Fruit fly (Drosophila melanogaster): ENCODE results near the gene bys.

DNA sequence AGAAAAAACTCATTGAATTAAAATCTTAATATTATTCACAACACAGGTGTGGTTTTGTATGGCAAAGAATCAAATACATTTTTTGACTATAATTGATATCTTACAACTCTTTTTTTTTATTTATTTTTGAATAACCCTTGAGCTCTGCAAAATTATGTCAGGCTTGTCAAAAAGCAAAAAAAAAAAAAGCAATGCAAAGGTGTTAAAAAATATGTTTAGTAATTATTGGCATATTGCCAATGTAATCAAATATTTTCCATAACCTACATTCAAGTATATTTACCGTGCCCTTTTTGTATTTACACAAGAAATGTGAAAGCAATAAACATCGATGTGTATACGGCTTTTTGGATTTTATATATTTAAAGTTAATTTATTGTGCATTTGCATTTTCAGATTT, 27.6 kb upstream of the bys start, which contains the start of gene Ir7c:
- TF ChIP-seq Myc (optimal IDR thresholded peaks at IDR 0.05) (no peak), ttk (optimal IDR thresholded peaks at IDR 0.05) (no peak), insv (optimal IDR thresholded peaks at IDR 0.05) (no peak), h (optimal IDR thresholded peaks at IDR 0.05) (no peak), psq (optimal IDR thresholded peaks at IDR 0.05) (no peak), Sin3A (optimal IDR thresholded peaks at IDR 0.05) (no peak)
